Fruit fly (Drosophila melanogaster): ENCODE data around the gene Grasp65.

DNA sequence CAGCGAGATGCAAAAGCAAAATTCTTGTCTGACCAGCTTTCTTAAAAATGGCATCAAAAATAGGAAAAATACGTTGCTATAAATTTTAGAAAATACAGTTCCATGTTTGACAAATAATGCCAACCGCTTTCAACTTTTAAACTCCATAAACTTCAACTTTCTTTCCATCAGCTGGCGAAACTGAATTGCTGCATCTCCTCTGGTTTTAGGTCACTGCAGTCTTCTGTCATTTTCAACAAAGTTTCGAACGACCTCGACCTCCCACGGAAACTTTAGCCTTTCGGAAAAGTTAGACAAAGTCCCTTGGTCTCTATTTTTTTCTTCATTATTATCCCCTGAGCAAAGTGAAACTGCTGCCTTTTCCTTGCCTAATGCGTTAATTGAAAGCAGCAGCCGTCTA, 31.0 kb downstream of the Grasp65 start, which contains the start of gene CG42263:
- TF ChIP-seq Dfd (GFP tag; optimal IDR thresholded peaks at IDR 0.05) (no peak), h (GFP tag; optimal IDR thresholded peaks at IDR 0.05) (no peak), foxo (GFP tag; optimal IDR thresholded peaks at IDR 0.05) (no peak), OdsH (GFP tag; optimal IDR thresholded peaks at IDR 0.05) (no peak), N (GFP tag; optimal IDR thresholded peaks at IDR 0.05) (no peak), dsf (GFP tag; optimal IDR thresholded peaks at IDR 0.05; ENCODE audit: borderline replicate concordance) (no peak)

Measured in whole organism, wandering third instar larva.